Worm (Caenorhabditis elegans): ENCODE measurements around the gene sec-31.

DNA sequence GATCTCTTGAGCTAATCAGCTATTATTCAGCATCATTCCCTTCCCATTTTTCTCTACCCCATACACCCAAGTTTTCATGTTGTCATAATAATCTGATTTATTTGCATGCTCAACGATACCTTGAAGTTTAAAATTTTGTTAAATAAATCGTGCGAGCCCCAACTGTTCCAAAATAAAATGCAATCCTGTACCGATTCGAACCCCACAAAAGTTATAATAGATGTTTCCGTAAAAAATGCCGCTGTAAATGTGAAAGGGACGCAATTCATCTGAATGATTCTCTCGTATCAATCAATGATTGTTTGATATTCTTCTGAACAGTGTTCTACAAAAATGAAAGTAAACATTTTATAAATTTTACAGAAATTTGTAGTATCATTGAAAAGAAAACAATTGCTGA, 5.8 kb upstream of the sec-31 start:
- TF ChIP-seq nhr-237 (tag; optimal IDR thresholded peaks at IDR 0.05) = no peak
- TF ChIP-seq ztf-11 (tag; optimal IDR thresholded peaks at IDR 0.05) = no peak
- no peak for TF ChIP-seq M03D4.4 (tag; optimal IDR thresholded peaks at IDR 0.05)
- TF ChIP-seq mab-5 (tag; optimal IDR thresholded peaks at IDR 0.05) = no peak
- TF ChIP-seq lsy-2 (tag; optimal IDR thresholded peaks at IDR 0.05) = no peak
- TF ChIP-seq mep-1 (tag; optimal IDR thresholded peaks at IDR 0.05) = no peak
- no peak for TF ChIP-seq lin-13 (tag; optimal IDR thresholded peaks at IDR 0.05)
- TF ChIP-seq sem-2 (GFP tag; optimal IDR thresholded peaks at IDR 0.05) = no peak
- TF ChIP-seq unc-39 (tag; optimal IDR thresholded peaks at IDR 0.05) = no peak
- no peak for TF ChIP-seq nhr-28 (tag; optimal IDR thresholded peaks at IDR 0.05)
- TF ChIP-seq ham-2 (GFP tag; optimal IDR thresholded peaks at IDR 0.05) = no peak
- TF ChIP-seq elt-1 (tag; optimal IDR thresholded peaks at IDR 0.05; ENCODE audit: borderline replicate concordance, insufficient read depth) = no peak
- TF ChIP-seq elt-3 (tag; optimal IDR thresholded peaks at IDR 0.05) = no peak
- no peak for TF ChIP-seq pha-4 (tag; optimal IDR thresholded peaks at IDR 0.05)

Measured in whole organism, mixed stage, embryonic.